Worm (Caenorhabditis elegans): ENCODE data around the gene Y47D3B.12.

- TF ChIP-seq ztf-11 (tag; optimal IDR thresholded peaks at IDR 0.05) = no peak
- TF ChIP-seq R02D3.7 (tag; optimal IDR thresholded peaks at IDR 0.05) = no peak
- TF ChIP-seq unc-130 (GFP tag; optimal IDR thresholded peaks at IDR 0.05) = no peak
- TF ChIP-seq nhr-10 (tag; optimal IDR thresholded peaks at IDR 0.05) = no peak
- no peak for TF ChIP-seq nhr-237 (tag; optimal IDR thresholded peaks at IDR 0.05)
- no peak for TF ChIP-seq fkh-10 (GFP tag; optimal IDR thresholded peaks at IDR 0.05)
- TF ChIP-seq lin-1 (GFP tag; IDR thresholded peaks at IDR 0.05) = no peak
- no peak for TF ChIP-seq fos-1 (tag; optimal IDR thresholded peaks at IDR 0.05)
- TF ChIP-seq nhr-11 (tag; optimal IDR thresholded peaks at IDR 0.05) = no peak
- no peak for TF ChIP-seq mep-1 (tag; optimal IDR thresholded peaks at IDR 0.05)
- no peak for TF ChIP-seq Y5F2A.4 (GFP tag; optimal IDR thresholded peaks at IDR 0.05)
- no peak for TF ChIP-seq ceh-82 (tag; optimal IDR thresholded peaks at IDR 0.05)
- TF ChIP-seq F37D6.2 (tag; optimal IDR thresholded peaks at IDR 0.05) = no peak
Observed at ce11 chrIII:11381922-11382321, 20.9 kb upstream of the Y47D3B.12 start, which contains the start of gene subs-4.

Data from whole organism, L4 larva.